Fruit fly (Drosophila melanogaster): ENCODE data around the gene cona.

The cona gene

dm6 chr3R:18404713-18405112 is 19.1 kb downstream of the cona start, which contains the start of gene CG7685 (continued):
- peak; percentile 30 for TF ChIP-seq dmrt11E (tag; optimal IDR thresholded peaks at IDR 0.05)
- TF ChIP-seq wdn (GFP tag; IDR thresholded peaks at IDR 0.05), result no peak
- no peak for TF ChIP-seq hb (GFP tag; IDR thresholded peaks at IDR 0.05; ENCODE audit: partially characterized antibody)
- TF ChIP-seq tin (GFP tag; optimal IDR thresholded peaks at IDR 0.05), result peak; percentile 71
- peak; percentile 68 for TF ChIP-seq pho (GFP tag; optimal IDR thresholded peaks at IDR 0.05)
- TF ChIP-seq HLH54F (GFP tag; optimal IDR thresholded peaks at IDR 0.05), result peak; percentile 75
- TF ChIP-seq nerfin-2 (GFP tag; IDR thresholded peaks at IDR 0.05; ENCODE audit: partially characterized antibody), result no peak
- TF ChIP-seq amos (GFP tag; IDR thresholded peaks at IDR 0.05; ENCODE audit: partially characterized antibody), result no peak
- TF ChIP-seq CG17359 (tag; optimal IDR thresholded peaks at IDR 0.05), result peak; percentile 63
- TF ChIP-seq CG13624 (GFP tag; optimal IDR thresholded peaks at IDR 0.05), result peak; percentile 59
- no peak for TF ChIP-seq oc (tag; optimal IDR thresholded peaks at IDR 0.05)
- no peak for TF ChIP-seq tna (GFP tag; IDR thresholded peaks at IDR 0.05; ENCODE audit: partially characterized antibody)
- peak; percentile 32 for TF ChIP-seq CG18476 (GFP tag; optimal IDR thresholded peaks at IDR 0.05)
- TF ChIP-seq fd102C (GFP tag; optimal IDR thresholded peaks at IDR 0.05), result no peak
- peak; percentile 66 for TF ChIP-seq CG1603 (tag; optimal IDR thresholded peaks at IDR 0.05)
- no peak for TF ChIP-seq gsb-n (tag; optimal IDR thresholded peaks at IDR 0.05)
- TF ChIP-seq klu (GFP tag; IDR thresholded peaks at IDR 0.05), result no peak
- TF ChIP-seq emc (GFP tag; optimal IDR thresholded peaks at IDR 0.05), result no peak
- TF ChIP-seq cg (GFP tag; optimal IDR thresholded peaks at IDR 0.05), result no peak
- peak; percentile 63 for TF ChIP-seq trem (tag; optimal IDR thresholded peaks at IDR 0.05)
- TF ChIP-seq Hsf (GFP tag; optimal IDR thresholded peaks at IDR 0.05), result peak; percentile 56
- no peak for TF ChIP-seq Rx (GFP tag; IDR thresholded peaks at IDR 0.05)
- TF ChIP-seq sob (GFP tag; IDR thresholded peaks at IDR 0.05), result peak; percentile 58; the same call in 1 of the 2 replicates
- TF ChIP-seq wek (GFP tag; optimal IDR thresholded peaks at IDR 0.05), result no peak
- TF ChIP-seq mam (GFP tag; optimal IDR thresholded peaks at IDR 0.05), result peak; percentile 76
- TF ChIP-seq tup (GFP tag; optimal IDR thresholded peaks at IDR 0.05), result peak; percentile 50
- TF ChIP-seq CG6854 (GFP tag; optimal IDR thresholded peaks at IDR 0.05), result no peak
- no peak for TF ChIP-seq Dref (GFP tag; IDR thresholded peaks at IDR 0.05)
- no peak for TF ChIP-seq CG17568 (GFP tag; optimal IDR thresholded peaks at IDR 0.05)
- no peak for TF ChIP-seq Drgx (GFP tag; IDR thresholded peaks at IDR 0.05)
- TF ChIP-seq tio (GFP tag; optimal IDR thresholded peaks at IDR 0.05), result no peak
- peak; percentile 85 for TF ChIP-seq CG2120 (GFP tag; optimal IDR thresholded peaks at IDR 0.05)
- no peak for TF ChIP-seq Hr78 (GFP tag; optimal IDR thresholded peaks at IDR 0.05)
- TF ChIP-seq CG10274 (GFP tag; optimal IDR thresholded peaks at IDR 0.05), result no peak
- peak; percentile 43 for TF ChIP-seq Scr (GFP tag; IDR thresholded peaks at IDR 0.05; ENCODE audit: partially characterized antibody)
- TF ChIP-seq nom (GFP tag; optimal IDR thresholded peaks at IDR 0.05), result peak; percentile 69
- TF ChIP-seq eyg (GFP tag; optimal IDR thresholded peaks at IDR 0.05), result peak; percentile 63
- TF ChIP-seq lbe (GFP tag; optimal IDR thresholded peaks at IDR 0.05), result peak; percentile 74
- no peak for TF ChIP-seq NC2α (GFP tag; optimal IDR thresholded peaks at IDR 0.05)
- peak; percentile 24; the same call in 1 of the 3 replicates for TF ChIP-seq CG34224 (GFP tag; IDR thresholded peaks at IDR 0.05; ENCODE audit: partially characterized antibody)
- TF ChIP-seq lola (GFP tag; optimal IDR thresholded peaks at IDR 0.05), result peak in 1 of 3 experiments; percentile 18
- no peak for TF ChIP-seq CG14860 (GFP tag; IDR thresholded peaks at IDR 0.05; ENCODE audit: partially characterized antibody)
- TF ChIP-seq CG10565 (GFP tag; optimal IDR thresholded peaks at IDR 0.05), result no peak
- TF ChIP-seq CG11456 (GFP tag; IDR thresholded peaks at IDR 0.05), result peak; percentile 72; the same call in 2 of the 3 replicates
- peak; percentile 58 for TF ChIP-seq CG16863 (GFP tag; optimal IDR thresholded peaks at IDR 0.05)
